Worm (Caenorhabditis elegans) whole organism, late embryonic: ENCODE measurements around the gene M05D6.8.

Experiments used
- C08G9.2 ChIP-seq: sonication (generic microtip); optimal IDR thresholded peaks from 2 replicates; lab custom pipeline; 2016; ENCODE audit warnings: mild to moderate bottlenecking, missing genetic modification characterization, moderate library complexity, missing compliant biosample characterization
- T23F11.4 ChIP-seq: fragments of 200-800 bp; sonication (Bioruptor generic); optimal IDR thresholded peaks from 2 replicates; lab custom pipeline; 2018; ENCODE audit warnings: mild to moderate bottlenecking, missing genetic modification characterization, missing compliant biosample characterization
- Y22D7AL.16 ChIP-seq: sonication (generic microtip); optimal IDR thresholded peaks from 2 replicates; lab custom pipeline; 2016; ENCODE audit warnings: missing genetic modification characterization, missing compliant biosample characterization
- ahr-1 ChIP-seq: sonication (generic microtip); optimal IDR thresholded peaks from 2 replicates; lab custom pipeline; 2016; ENCODE audit warnings: missing genetic modification characterization, missing compliant biosample characterization
- ama-1 ChIP-seq: fragments of 150-350 bp; optimal IDR thresholded peaks from 2 replicates; lab custom pipeline; 2014
- ceh-19 ChIP-seq: fragments of 200-800 bp; sonication (Bioruptor generic); optimal IDR thresholded peaks from 2 replicates; lab custom pipeline; 2018; ENCODE audit warnings: mild to moderate bottlenecking, missing genetic modification characterization, missing compliant biosample characterization
- ceh-2 ChIP-seq: sonication (generic microtip); optimal IDR thresholded peaks from 2 replicates; lab custom pipeline; 2016; ENCODE audit warnings: missing genotype, missing genetic modification characterization, missing compliant biosample characterization
- ceh-22 ChIP-seq: sonication (generic microtip); optimal IDR thresholded peaks from 2 replicates; lab custom pipeline; 2017; ENCODE audit warnings: missing biosample characterization, missing genetic modification characterization
- ceh-31 ChIP-seq: sonication (generic microtip); optimal IDR thresholded peaks from 2 replicates; lab custom pipeline; 2016; ENCODE audit warnings: missing genetic modification characterization, missing compliant biosample characterization
- ceh-34 ChIP-seq: sonication (generic microtip); optimal IDR thresholded peaks from 2 replicates; lab custom pipeline; 2016; ENCODE audit warnings: mild to moderate bottlenecking, missing genetic modification characterization, missing compliant biosample characterization
- ceh-6 ChIP-seq: fragments of 200-800 bp; sonication (Bioruptor generic); optimal IDR thresholded peaks from 2 replicates; lab custom pipeline; 2018; ENCODE audit warnings: mild to moderate bottlenecking, missing genetic modification characterization, missing compliant biosample characterization
- ceh-9 ChIP-seq: sonication (generic microtip); optimal IDR thresholded peaks from 2 replicates; lab custom pipeline; 2016; ENCODE audit warnings: mild to moderate bottlenecking, missing genetic modification characterization, inconsistent platforms, missing compliant biosample characterization
- che-1 ChIP-seq: sonication (generic microtip); optimal IDR thresholded peaks from 2 replicates; lab custom pipeline; 2016; ENCODE audit warnings: mild to moderate bottlenecking, missing genetic modification characterization, missing compliant biosample characterization
- elt-2 ChIP-seq: sonication (generic microtip); optimal IDR thresholded peaks from 2 replicates; lab custom pipeline; 2016; ENCODE audit warnings: missing genetic modification reagents, missing genetic modification characterization, missing compliant biosample characterization
- ets-4 ChIP-seq: sonication (generic microtip); optimal IDR thresholded peaks from 2 replicates; lab custom pipeline; 2016; ENCODE audit warnings: missing genetic modification characterization, missing compliant biosample characterization
- fax-1 ChIP-seq: sonication (generic microtip); optimal IDR thresholded peaks from 2 replicates; lab custom pipeline; 2016; ENCODE audit warnings: missing genotype, missing genetic modification characterization, missing compliant biosample characterization
- fkh-10 ChIP-seq: fragments of 150-350 bp; optimal IDR thresholded peaks from 2 replicates; lab custom pipeline; 2014; ENCODE audit warnings: missing biosample characterization, missing genetic modification reagents, missing genetic modification characterization
- gmeb-2 ChIP-seq: sonication (generic microtip); optimal IDR thresholded peaks from 2 replicates; lab custom pipeline; 2016; ENCODE audit warnings: missing genetic modification characterization, inconsistent platforms, missing compliant biosample characterization
- hlh-13 ChIP-seq: fragments of 200-800 bp; sonication (Bioruptor generic); optimal IDR thresholded peaks from 2 replicates; lab custom pipeline; 2018; ENCODE audit warnings: mild to moderate bottlenecking, missing genetic modification characterization, missing compliant biosample characterization
- hlh-15 ChIP-seq: sonication (generic microtip); optimal IDR thresholded peaks from 2 replicates; lab custom pipeline; 2016; ENCODE audit warnings: missing genetic modification characterization, missing compliant biosample characterization
- hlh-30 ChIP-seq: sonication (generic microtip); optimal IDR thresholded peaks from 2 replicates; lab custom pipeline; 2017; ENCODE audit warnings: antibody characterized with exemption, missing genetic modification characterization, missing compliant biosample characterization; ENCODE audit not compliant: insufficient read depth
- hlh-6 ChIP-seq: sonication (generic microtip); optimal IDR thresholded peaks from 2 replicates; lab custom pipeline; 2016; ENCODE audit warnings: missing genotype, missing genetic modification characterization, missing compliant biosample characterization
- hlh-8 ChIP-seq: sonication (generic microtip); optimal IDR thresholded peaks from 2 replicates; lab custom pipeline; 2016; ENCODE audit warnings: missing genotype, missing genetic modification characterization, missing compliant biosample characterization
- lin-11 ChIP-seq: fragments of 200-800 bp; sonication (Bioruptor generic); optimal IDR thresholded peaks from 2 replicates; lab custom pipeline; 2018; ENCODE audit warnings: mild to moderate bottlenecking, missing genetic modification characterization, missing compliant biosample characterization
- nfya-1 ChIP-seq: sonication (generic microtip); optimal IDR thresholded peaks from 2 replicates; lab custom pipeline; 2017; ENCODE audit warnings: missing genetic modification characterization, mild to moderate bottlenecking, missing compliant biosample characterization, antibody characterized with exemption, moderate library complexity
- nhr-11 ChIP-seq: fragments of 150-350 bp; optimal IDR thresholded peaks from 2 replicates; lab custom pipeline; 2014; ENCODE audit warnings: missing biosample characterization, missing genetic modification characterization
- nhr-232 ChIP-seq: sonication (generic microtip); optimal IDR thresholded peaks from 2 replicates; lab custom pipeline; 2016; ENCODE audit warnings: missing genetic modification characterization, missing compliant biosample characterization
- odd-2 ChIP-seq: sonication (generic microtip); optimal IDR thresholded peaks from 2 replicates; lab custom pipeline; 2017; ENCODE audit warnings: antibody characterized with exemption, mild to moderate bottlenecking, missing genetic modification characterization, missing compliant biosample characterization
- pag-3 ChIP-seq: sonication (generic microtip); optimal IDR thresholded peaks from 2 replicates; lab custom pipeline; 2016; ENCODE audit warnings: missing compliant biosample characterization, missing genetic modification characterization, borderline replicate concordance
- pax-1 ChIP-seq: fragments of 150-350 bp; optimal IDR thresholded peaks from 2 replicates; lab custom pipeline; 2014; ENCODE audit warnings: missing biosample characterization, missing genetic modification characterization
- pqm-1 ChIP-seq: sonication (generic microtip); optimal IDR thresholded peaks from 2 replicates; lab custom pipeline; 2016; ENCODE audit warnings: missing genetic modification characterization, missing compliant biosample characterization
- pros-1 ChIP-seq: fragments of 150-350 bp; optimal IDR thresholded peaks from 2 replicates; lab custom pipeline; 2014; ENCODE audit warnings: missing biosample characterization, missing genetic modification reagents, missing genetic modification characterization
- rnt-1 ChIP-seq: sonication (generic microtip); optimal IDR thresholded peaks from 2 replicates; lab custom pipeline; 2016; ENCODE audit warnings: missing genetic modification characterization, missing compliant biosample characterization
- sox-2 ChIP-seq: fragments of 200-800 bp; sonication (Bioruptor generic); IDR thresholded peaks from 2 replicates; pipeline ENCODE4 v1.3.6; 2022; ENCODE audit warnings: missing genetic modification reagents, missing genetic modification characterization, missing compliant biosample characterization
- tbx-7 ChIP-seq: sonication (generic microtip); optimal IDR thresholded peaks from 2 replicates; lab custom pipeline; 2016; ENCODE audit warnings: missing genotype, missing genetic modification characterization, missing compliant biosample characterization
- ttx-3 ChIP-seq: sonication (generic microtip); optimal IDR thresholded peaks from 2 replicates; lab custom pipeline; 2016; ENCODE audit warnings: missing genetic modification reagents, missing genetic modification characterization, missing compliant biosample characterization
- unc-3 ChIP-seq, 2 experiments: fragments of 200-800 bp in 1 of 2; sonication (Bioruptor generic) in 1 of 2; sonication (generic microtip) in 1 of 2; conservative IDR thresholded peaks in 1 of 2; optimal IDR thresholded peaks in 1 of 2; 2 replicates each; pipeline versions ENCODE4 v1.3.6 to Lab custom; 2016 to 2022; ENCODE audit warnings: missing compliant biosample characterization in 2 of 2, missing genetic modification characterization in 2 of 2, missing genetic modification reagents in 1 of 2
- unc-55 ChIP-seq: sonication (generic microtip); optimal IDR thresholded peaks from 2 replicates; lab custom pipeline; 2017; ENCODE audit warnings: missing biosample characterization, missing genetic modification reagents, missing genetic modification characterization
- unc-86 ChIP-seq: sonication (generic microtip); optimal IDR thresholded peaks from 2 replicates; lab custom pipeline; 2016; ENCODE audit warnings: missing genetic modification characterization, missing compliant biosample characterization

M05D6.8 gene

ce11 chrII:8479337-8479736, 8.3 kb upstream of the M05D6.8 start:
- TF ChIP-seq che-1 (tag; lab: Kevin White, UChicago) (no peak), tbx-7 (no peak), ceh-6 (GFP tag; lab: Kevin White, UChicago) (no peak), nhr-11 (tag; lab: Kevin White, UChicago) (no peak), ceh-9 (tag; lab: Kevin White, UChicago) (no peak), ceh-34 (no peak), unc-55 (GFP tag; lab: Kevin White, UChicago) (no peak), gmeb-2 (tag; lab: Kevin White, UChicago) (no peak), hlh-13 (no peak), pqm-1 (tag; lab: Kevin White, UChicago) (no peak), ama-1 (lab: Kevin White, UChicago) (no peak), unc-86 (tag; lab: Kevin White, UChicago) (no peak), T23F11.4 (GFP tag; lab: Kevin White, UChicago) (no peak), Y22D7AL.16 (tag; lab: Kevin White, UChicago) (no peak), fkh-10 (GFP tag; lab: Kevin White, UChicago) (no peak)

ce11 chrII:8475306-8475822, 4.3 kb upstream of the M05D6.8 start, which contains the start of the genes M05D6.1 and M05D6.3:
M05D6.1 (minus strand) TSS chrII:8475406.
M05D6.3 (plus strand) TSS chrII:8475772.
- TF ChIP-seq hlh-8 = no peak
- no peak for TF ChIP-seq unc-3 (GFP tag; conservative IDR thresholded peaks at IDR 0.05; lab: Robert Waterston, UW)
- TF ChIP-seq unc-3 (tag; optimal IDR thresholded peaks at IDR 0.05; lab: Kevin White, UChicago) = no peak
- TF ChIP-seq ets-4 (tag; lab: Kevin White, UChicago) = no peak
- TF ChIP-seq elt-2 (tag; lab: Kevin White, UChicago) = no peak
- no peak for TF ChIP-seq pag-3
- no peak for TF ChIP-seq che-1 (tag; lab: Kevin White, UChicago)
- no peak for TF ChIP-seq ceh-22 (tag; lab: Kevin White, UChicago)
- no peak for TF ChIP-seq Y22D7AL.16 (tag; lab: Kevin White, UChicago)
- TF ChIP-seq C08G9.2 = no peak
- no peak for TF ChIP-seq ttx-3
- no peak for TF ChIP-seq ceh-2 (tag; lab: Kevin White, UChicago)
- no peak for TF ChIP-seq ceh-31 (tag; lab: Kevin White, UChicago)
- no peak for TF ChIP-seq fax-1 (tag; lab: Kevin White, UChicago)
- no peak for TF ChIP-seq gmeb-2 (tag; lab: Kevin White, UChicago)
- TF ChIP-seq, all 69 proteins: peak for 0

- TF ChIP-seq fax-1 (tag; lab: Kevin White, UChicago) (no peak), pros-1 (no peak), elt-2 (tag; lab: Kevin White, UChicago) (no peak), sox-2 (GFP tag; lab: Robert Waterston, UW) (no peak), odd-2 (tag; lab: Kevin White, UChicago) (no peak), ceh-22 (tag; lab: Kevin White, UChicago) (no peak), unc-3 (GFP tag; conservative IDR thresholded peaks at IDR 0.05; lab: Robert Waterston, UW) (no peak), unc-3 (tag; optimal IDR thresholded peaks at IDR 0.05; lab: Kevin White, UChicago) (no peak), ahr-1 (tag; lab: Kevin White, UChicago) (no peak), nhr-232 (tag; lab: Kevin White, UChicago) (no peak), ceh-19 (GFP tag; lab: Kevin White, UChicago) (no peak), C08G9.2 (no peak), rnt-1 (no peak), ceh-2 (tag; lab: Kevin White, UChicago) (no peak), lin-11 (tag; lab: Kevin White, UChicago) (no peak), nfya-1 (tag; lab: Kevin White, UChicago) (no peak)
Observed at ce11 chrII:8472916-8473315, 1.9 kb upstream of the M05D6.8 start.

- no peak for TF ChIP-seq ceh-9 (tag; lab: Kevin White, UChicago)
- TF ChIP-seq ceh-6 (GFP tag; lab: Kevin White, UChicago) = no peak
- no peak for TF ChIP-seq pax-1 (tag; lab: Kevin White, UChicago)
- TF ChIP-seq hlh-30 (tag; lab: Kevin White, UChicago) = no peak
- TF ChIP-seq hlh-15 = no peak
- TF ChIP-seq tbx-7 = no peak
- TF ChIP-seq hlh-6 = no peak
Observed at ce11 chrII:8467809-8468208, 3.2 kb downstream of the M05D6.8 start, which contains the start of gene M05D6.2. M05D6.2 (plus strand) TSS chrII:8468109.
